Fruit fly (Drosophila melanogaster): ENCODE data around the gene Top2.

Gene Top2

DNA sequence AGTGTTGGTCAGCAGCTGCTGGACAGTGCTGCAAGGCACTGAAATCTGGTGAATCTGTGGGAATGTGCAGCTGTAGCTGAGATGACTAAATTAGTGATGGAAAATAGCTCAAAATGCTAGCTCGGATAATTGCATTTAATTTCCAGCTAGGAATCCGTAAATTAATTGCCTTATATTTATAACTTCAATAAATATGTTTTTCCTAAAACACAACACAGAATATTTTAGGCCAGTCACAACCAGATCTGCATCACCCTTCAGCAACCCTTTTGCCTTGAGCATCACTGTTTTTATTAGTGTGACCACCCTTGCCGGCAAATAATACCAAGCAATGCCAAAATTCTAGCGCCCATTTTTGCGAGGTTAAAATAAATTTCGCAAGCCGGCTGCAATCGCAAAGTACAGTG lies 8.6 kb downstream of the Top2 start, which contains the start of gene Hs2st (continued):
- peak; percentile 81 for TF ChIP-seq CG6808 (GFP tag; optimal IDR thresholded peaks at IDR 0.05)
- TF ChIP-seq Sox102F (GFP tag; optimal IDR thresholded peaks at IDR 0.05): peak; percentile 89
- TF ChIP-seq Hr4 (GFP tag; optimal IDR thresholded peaks at IDR 0.05): peak; percentile 95
- TF ChIP-seq net (GFP tag; optimal IDR thresholded peaks at IDR 0.05): peak; percentile 81
- peak; percentile 91 for TF ChIP-seq CG6792 (GFP tag; optimal IDR thresholded peaks at IDR 0.05)
- TF ChIP-seq Sox14 (GFP tag; optimal IDR thresholded peaks at IDR 0.05): peak; percentile 93
- peak; percentile 98 for TF ChIP-seq svp (GFP tag)
- peak; percentile 83 for TF ChIP-seq CG7368 (GFP tag; optimal IDR thresholded peaks at IDR 0.05)
- peak; percentile 96 for TF ChIP-seq cyc (GFP tag; optimal IDR thresholded peaks at IDR 0.05)
- TF ChIP-seq OdsH (GFP tag; optimal IDR thresholded peaks at IDR 0.05): peak; percentile 96
- TF ChIP-seq pdm3 (GFP tag; optimal IDR thresholded peaks at IDR 0.05): peak; percentile 95
- TF ChIP-seq dac (GFP tag; optimal IDR thresholded peaks at IDR 0.05): peak; percentile 84
- TF ChIP-seq CG6854 (GFP tag; optimal IDR thresholded peaks at IDR 0.05): peak; percentile 46
- TF ChIP-seq CG11294 (GFP tag; IDR thresholded peaks at IDR 0.05): peak; percentile 71; the same call in 1 of the 2 replicates
- peak; percentile 93 for TF ChIP-seq Eip75B (GFP tag; optimal IDR thresholded peaks at IDR 0.05)
- peak; percentile 88 for TF ChIP-seq CG6163 (GFP tag; IDR thresholded peaks at IDR 0.05)
- TF ChIP-seq Blimp-1 (GFP tag; optimal IDR thresholded peaks at IDR 0.05): peak; percentile 74
- peak; percentile 81 for TF ChIP-seq CG4318 (GFP tag; optimal IDR thresholded peaks at IDR 0.05)
- peak; percentile 84 for TF ChIP-seq CG8632 (GFP tag; optimal IDR thresholded peaks at IDR 0.05)
- TF ChIP-seq CG3919 (GFP tag; optimal IDR thresholded peaks at IDR 0.05): peak; percentile 92

DNA sequence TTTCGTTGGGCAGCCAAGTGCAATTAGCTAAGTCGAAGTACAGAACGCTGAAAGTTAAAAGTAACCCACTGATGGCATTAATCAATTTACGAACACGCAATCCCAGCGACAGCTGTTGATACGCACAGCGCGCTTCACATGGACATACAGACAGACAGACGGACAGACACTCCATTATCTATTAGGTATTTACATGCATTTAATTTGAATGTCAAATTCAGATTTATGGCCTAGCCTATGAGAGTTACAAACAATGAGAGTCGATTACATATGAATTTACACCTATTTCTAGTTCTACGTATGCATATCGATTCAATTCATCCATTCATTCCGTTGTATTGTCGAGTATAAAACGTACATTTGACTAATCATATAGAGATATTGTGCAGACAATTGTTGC lies 10.7 kb downstream of the Top2 start, which contains the start of gene CG10237:
CG10237 (minus strand) TSS at position 101 of the 400 bp plus-strand sequence.
- TF ChIP-seq Hr4 (GFP tag; optimal IDR thresholded peaks at IDR 0.05) (no peak), ss (GFP tag; optimal IDR thresholded peaks at IDR 0.05) (no peak), Sox15 (GFP tag; optimal IDR thresholded peaks at IDR 0.05) (no peak), eg (GFP tag; IDR thresholded peaks at IDR 0.05) (no peak), Hr39 (GFP tag; optimal IDR thresholded peaks at IDR 0.05) (no peak), fd85E (GFP tag; optimal IDR thresholded peaks at IDR 0.05) (no peak), OdsH (GFP tag; optimal IDR thresholded peaks at IDR 0.05) (no peak), Met (GFP tag; optimal IDR thresholded peaks at IDR 0.05) (no peak)

DNA sequence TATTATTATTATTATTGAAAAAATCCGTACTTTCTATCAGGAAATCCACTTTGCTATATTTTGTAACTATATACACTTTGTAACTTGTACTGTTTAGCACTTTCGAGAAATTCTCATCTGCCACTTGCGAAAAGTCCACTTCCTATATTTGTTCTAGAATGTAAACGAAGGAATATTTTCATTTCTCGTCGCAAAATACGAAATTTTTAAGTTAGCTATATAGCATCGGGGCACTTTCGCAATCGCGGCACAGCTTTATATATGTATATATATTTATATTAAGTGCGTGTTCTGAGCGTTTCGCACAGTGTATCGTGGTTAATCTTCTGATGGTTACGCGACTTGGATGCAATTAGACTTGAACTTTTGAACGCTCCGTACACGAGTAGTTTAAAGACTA lies 11.5 kb downstream of the Top2 start, which contains the start of gene RanGAP:
RanGAP (plus strand) TSS at position 169 of the 400 bp plus-strand sequence.
- TF ChIP-seq Gug (GFP tag; IDR thresholded peaks at IDR 0.05): no peak
- TF ChIP-seq Ets21C (GFP tag; optimal IDR thresholded peaks at IDR 0.05): no peak
- no peak for TF ChIP-seq CG34406 (GFP tag; optimal IDR thresholded peaks at IDR 0.05)
- TF ChIP-seq svp (GFP tag): peak; percentile 71
- TF ChIP-seq vri (GFP tag; optimal IDR thresholded peaks at IDR 0.05): no peak
- peak; percentile 60 for TF ChIP-seq CG6276 (GFP tag; optimal IDR thresholded peaks at IDR 0.05)
- TF ChIP-seq CG7368 (GFP tag; optimal IDR thresholded peaks at IDR 0.05): no peak
- no peak for TF ChIP-seq CG11902 (GFP tag; optimal IDR thresholded peaks at IDR 0.05)
- no peak for TF ChIP-seq dsx (GFP tag; optimal IDR thresholded peaks at IDR 0.05; ENCODE audit: poor library complexity, severe bottlenecking)
- TF ChIP-seq CG8632 (GFP tag; optimal IDR thresholded peaks at IDR 0.05): no peak
- peak; percentile 40; the same call in 2 of the 3 replicates for TF ChIP-seq CG6163 (GFP tag; IDR thresholded peaks at IDR 0.05)
- TF ChIP-seq Hr38 (GFP tag; optimal IDR thresholded peaks at IDR 0.05): no peak
- peak; percentile 40 for TF ChIP-seq CG6808 (GFP tag; optimal IDR thresholded peaks at IDR 0.05)
- no peak for TF ChIP-seq CG15336 (GFP tag; IDR thresholded peaks at IDR 0.05)
- peak; percentile 9 for TF ChIP-seq CG10669 (GFP tag; optimal IDR thresholded peaks at IDR 0.05)
- TF ChIP-seq CG16779 (tag; optimal IDR thresholded peaks at IDR 0.05): peak; percentile 11
- TF ChIP-seq eg (GFP tag; IDR thresholded peaks at IDR 0.05): 0 out of 3 replicates have a peak, but pooled peaks have one; percentile 39
- peak; percentile 13 for TF ChIP-seq OdsH (GFP tag; optimal IDR thresholded peaks at IDR 0.05)
- TF ChIP-seq CG11294 (GFP tag; IDR thresholded peaks at IDR 0.05): peak; percentile 27; the same call in 1 of the 2 replicates
- TF ChIP-seq CG4318 (GFP tag; optimal IDR thresholded peaks at IDR 0.05): peak; percentile 27
- no peak for TF ChIP-seq lz (GFP tag; optimal IDR thresholded peaks at IDR 0.05)
- TF ChIP-seq Eip78C (GFP tag): peak; percentile 24
- no peak for TF ChIP-seq cyc (GFP tag; optimal IDR thresholded peaks at IDR 0.05)
- no peak for TF ChIP-seq Hr39 (GFP tag; optimal IDR thresholded peaks at IDR 0.05)
- TF ChIP-seq fkh (GFP tag; optimal IDR thresholded peaks at IDR 0.05): no peak
- no peak for TF ChIP-seq dac (GFP tag; optimal IDR thresholded peaks at IDR 0.05)
- TF ChIP-seq CG6854 (GFP tag; optimal IDR thresholded peaks at IDR 0.05): no peak
- TF ChIP-seq fd85E (GFP tag; optimal IDR thresholded peaks at IDR 0.05): no peak
- TF ChIP-seq salr (GFP tag; optimal IDR thresholded peaks at IDR 0.05): peak in 1 of 2 experiments; percentile 1
- peak; percentile 18 for TF ChIP-seq net (GFP tag; optimal IDR thresholded peaks at IDR 0.05)
- no peak for TF ChIP-seq ss (GFP tag; optimal IDR thresholded peaks at IDR 0.05)
- TF ChIP-seq CG32006 (GFP tag; optimal IDR thresholded peaks at IDR 0.05): peak; percentile 60
- TF ChIP-seq fd59A (GFP tag; optimal IDR thresholded peaks at IDR 0.05): no peak

Measured in whole organism, prepupa.